Fruit fly (Drosophila melanogaster) whole organism, wandering third instar larva: Measurements from ENCODE around the gene barc.

Source experiments
- Abd-B ChIP-seq: fragments of >200 bp; optimal IDR thresholded peaks from 2 replicates; lab custom pipeline; 2017; ENCODE audit warnings: missing biosample characterization, missing genetic modification characterization
- CG32264 ChIP-seq: fragments of 200-800 bp; sonication (Bioruptor generic); optimal IDR thresholded peaks from 2 replicates; lab custom pipeline; 2016; ENCODE audit warnings: missing biosample characterization, missing genetic modification characterization
- CG9705 ChIP-seq: fragments of 200-800 bp; sonication (Bioruptor generic); optimal IDR thresholded peaks from 2 replicates; lab custom pipeline; 2018; ENCODE audit warnings: missing biosample characterization, mild to moderate bottlenecking, missing genetic modification characterization
- CrebA ChIP-seq: fragments of 200-800 bp; sonication (Bioruptor generic); optimal IDR thresholded peaks from 2 replicates; lab custom pipeline; 2016; ENCODE audit warnings: missing biosample characterization, mild to moderate bottlenecking, missing genetic modification characterization, borderline replicate concordance
- Dfd ChIP-seq: fragments of >200 bp; optimal IDR thresholded peaks from 2 replicates; lab custom pipeline; 2017; ENCODE audit warnings: missing biosample characterization, missing genetic modification characterization
- Dif ChIP-seq: fragments of 200-275, 200-300 bp; sonication (Bioruptor generic); optimal IDR thresholded peaks from 2 replicates; lab custom pipeline; 2018; ENCODE audit warnings: missing biosample characterization, missing genetic modification characterization; ENCODE audit not compliant: partially characterized antibody
- HLH106 ChIP-seq: fragments of 200-800 bp; optimal IDR thresholded peaks from 3 replicates; lab custom pipeline; 2019; ENCODE audit warnings: missing biosample characterization, mild to moderate bottlenecking, missing genetic modification characterization, moderate library complexity
- Hnf4 ChIP-seq: fragments of 200-800 bp; sonication (Bioruptor generic); optimal IDR thresholded peaks from 2 replicates; lab custom pipeline; 2016; ENCODE audit warnings: missing biosample characterization, mild to moderate bottlenecking, missing genetic modification characterization
- Hr78 ChIP-seq: fragments of >200 bp; optimal IDR thresholded peaks from 2 replicates; lab custom pipeline; 2017; ENCODE audit warnings: missing biosample characterization, missing genetic modification characterization
- Jra ChIP-seq: sonication (Bioruptor generic); optimal IDR thresholded peaks from 2 replicates; lab custom pipeline; 2016; ENCODE audit warnings: missing biosample characterization, missing genetic modification characterization
- Mio ChIP-seq: sonication (Bioruptor generic); optimal IDR thresholded peaks from 2 replicates; lab custom pipeline; 2016; ENCODE audit warnings: missing biosample characterization, missing genetic modification characterization
- Myc ChIP-seq: fragments of >200 bp; optimal IDR thresholded peaks from 2 replicates; lab custom pipeline; 2017
- N ChIP-seq: fragments of >200 bp; optimal IDR thresholded peaks from 2 replicates; lab custom pipeline; 2018; ENCODE audit warnings: missing biosample characterization, missing external identifiers, missing genetic modification characterization
- Rel ChIP-seq, 2 experiments: fragments of 200-800 bp; sonication (Bioruptor generic) in 1 of 2; optimal IDR thresholded peaks; 2 replicates in 1 of 2; 3 replicates in 1 of 2; lab custom pipeline; 2016 to 2019; ENCODE audit warnings: mild to moderate bottlenecking in 2 of 2, missing biosample characterization in 2 of 2, missing genetic modification characterization in 2 of 2, moderate library complexity in 1 of 2
- Sp1 ChIP-seq: fragments of 200-800 bp; sonication (Bioruptor generic); optimal IDR thresholded peaks from 3 replicates; lab custom pipeline; 2019; ENCODE audit warnings: missing biosample characterization, mild to moderate bottlenecking, missing genetic modification characterization, moderate library complexity
- Vsx2 ChIP-seq: fragments of 200-300, 225-300 bp; sonication (Bioruptor generic); optimal IDR thresholded peaks from 2 replicates; lab custom pipeline; 2018; ENCODE audit warnings: missing biosample characterization, missing genetic modification characterization; ENCODE audit not compliant: partially characterized antibody
- brk ChIP-seq: fragments of 200-800 bp; sonication (Bioruptor generic); optimal IDR thresholded peaks from 2 replicates; lab custom pipeline; 2016; ENCODE audit warnings: missing biosample characterization, mild to moderate bottlenecking, missing genetic modification characterization
- dl ChIP-seq, 2 experiments: fragments of 175-275, 200-275 bp in 1 of 2; fragments of 200-275 bp in 1 of 2; sonication (Bioruptor generic); optimal IDR thresholded peaks; lab custom pipeline; 2018; ENCODE audit warnings: mild to moderate bottlenecking in 2 of 2, missing biosample characterization in 2 of 2, missing genetic modification characterization in 2 of 2, moderate library complexity in 2 of 2; ENCODE audit not compliant: partially characterized antibody in 2 of 2, insufficient read depth in 1 of 2
- dmrt93B ChIP-seq: fragments of 200-800 bp; sonication (Bioruptor generic); optimal IDR thresholded peaks from 2 replicates; lab custom pipeline; 2018; ENCODE audit warnings: missing biosample characterization, mild to moderate bottlenecking, missing genetic modification characterization
- dsf ChIP-seq: sonication (Bioruptor generic); optimal IDR thresholded peaks from 2 replicates; lab custom pipeline; 2016; ENCODE audit warnings: missing biosample characterization, missing genetic modification characterization, borderline replicate concordance
- foxo ChIP-seq, 2 experiments: fragments of 200-800 bp; sonication (Bioruptor generic); optimal IDR thresholded peaks; 2 replicates in 1 of 2; 3 replicates in 1 of 2; lab custom pipeline; 2016 to 2017; ENCODE audit warnings: missing biosample characterization in 2 of 2, missing genetic modification characterization in 2 of 2
- fru ChIP-seq: fragments of 200-800 bp; sonication (Bioruptor generic); optimal IDR thresholded peaks from 3 replicates; lab custom pipeline; 2016; ENCODE audit warnings: missing biosample characterization, mild to moderate bottlenecking, missing genetic modification characterization
- lola ChIP-seq: fragments of >200 bp; optimal IDR thresholded peaks from 2 replicates; lab custom pipeline; 2017; ENCODE audit warnings: missing biosample characterization, missing genetic modification characterization
- pan ChIP-seq: fragments of >200 bp; optimal IDR thresholded peaks from 2 replicates; lab custom pipeline; 2017
- psq ChIP-seq: fragments of 200-800 bp; sonication (Bioruptor generic); optimal IDR thresholded peaks from 3 replicates; lab custom pipeline; 2017; ENCODE audit warnings: missing biosample characterization, mild to moderate bottlenecking, missing genetic modification characterization, moderate library complexity
- sage ChIP-seq: fragments of 200-800 bp; sonication (Bioruptor generic); optimal IDR thresholded peaks from 2 replicates; lab custom pipeline; 2016; ENCODE audit warnings: missing biosample characterization, mild to moderate bottlenecking, missing genetic modification characterization
- sv ChIP-seq: fragments of 200-800 bp; sonication (Bioruptor generic); optimal IDR thresholded peaks from 3 replicates; lab custom pipeline; 2016; ENCODE audit warnings: missing biosample characterization, missing genetic modification characterization
- tai ChIP-seq: sonication (Bioruptor generic); optimal IDR thresholded peaks from 2 replicates; lab custom pipeline; 2016; ENCODE audit warnings: missing biosample characterization, missing genetic modification characterization
- usp ChIP-seq: fragments of >200 bp; optimal IDR thresholded peaks from 2 replicates; lab custom pipeline; 2017; ENCODE audit warnings: missing biosample characterization, missing genetic modification characterization
- woc ChIP-seq: sonication (Bioruptor generic); optimal IDR thresholded peaks from 2 replicates; lab custom pipeline; 2016; ENCODE audit warnings: missing biosample characterization, mild to moderate bottlenecking, missing genetic modification characterization

Gene barc

dm6 chr3L:21476429-21477006 lies 43.6 kb upstream of the barc start, which contains the start of gene croc:
TSS of gene croc (minus strand) at chr3L:21476479.
- TF ChIP-seq lola (no peak), CG9705 (GFP tag; lab: Kevin White, UChicago) (no peak), brk (GFP tag; lab: Kevin White, UChicago) (no peak), Hr78 (GFP tag; lab: Kevin White, UChicago) (no peak)
- TF ChIP-seq, all 38 proteins: peak for 0

- TF ChIP-seq Dfd (GFP tag; lab: Kevin White, UChicago), result peak; percentile 93
- no peak for TF ChIP-seq Rel (GFP tag; optimal IDR thresholded peaks at IDR 0.05; lab: Kevin White, UChicago)
- no peak for TF ChIP-seq Rel (tag; optimal IDR thresholded peaks at IDR 0.05; lab: Kevin White, UChicago)
- TF ChIP-seq Dif (GFP tag; lab: Kevin White, UChicago), result no peak
Observed at dm6 chr3L:21471895-21472294, 39.0 kb upstream of the barc start.

DNA sequence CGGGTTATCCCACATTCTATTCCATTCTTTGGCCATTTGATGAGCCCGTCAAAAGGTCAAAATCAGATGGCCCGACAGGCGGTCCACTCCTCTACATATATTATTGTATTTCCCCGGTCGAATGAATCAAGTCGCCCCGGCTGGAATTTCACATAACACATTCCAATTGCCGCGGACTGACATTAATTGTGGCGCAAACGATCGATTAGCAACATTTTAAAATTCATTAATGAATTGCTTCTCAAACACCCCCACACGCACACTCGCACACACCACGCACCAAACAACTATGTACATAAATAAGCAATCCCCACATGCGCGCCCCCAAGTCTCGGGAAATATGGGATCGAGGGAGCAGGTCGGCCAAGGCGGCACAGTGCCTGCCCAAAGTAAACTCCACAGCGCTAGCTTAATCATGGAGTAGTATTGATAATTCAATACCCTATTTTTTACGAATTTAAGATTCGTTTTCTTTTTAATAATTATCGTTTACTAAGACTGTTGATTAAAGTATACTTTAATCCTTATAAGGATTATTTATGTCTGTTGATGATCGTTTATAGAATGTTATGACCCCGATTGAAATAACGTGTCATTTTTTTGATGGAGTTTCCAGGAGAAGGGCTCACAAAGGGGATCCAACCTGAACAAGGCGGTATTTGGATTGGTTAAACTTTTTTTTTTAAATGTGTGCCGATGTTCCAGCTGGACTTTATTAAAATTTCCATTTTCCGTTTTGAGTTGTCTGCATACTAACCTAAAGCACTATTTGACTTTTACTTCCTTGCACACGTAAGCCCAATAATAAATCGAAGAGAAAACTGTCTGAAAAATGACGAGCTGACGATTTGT lies 32.6 kb upstream of the barc start:
- TF ChIP-seq usp (GFP tag; lab: Kevin White, UChicago) (no peak), Jra (GFP tag; lab: Kevin White, UChicago) (no peak), pan (no peak), Dfd (GFP tag; lab: Kevin White, UChicago) (no peak), Myc (no peak), CG32264 (GFP tag; lab: Kevin White, UChicago) (no peak), sage (no peak), woc (GFP tag; lab: Kevin White, UChicago) (no peak), dl (GFP tag; optimal IDR thresholded peaks at IDR 0.05; lab: Kevin White, UChicago; ENCODE audit: insufficient read depth in 1 of 2, partially characterized antibody in 2 of 2) (no peak), dmrt93B (GFP tag; lab: Kevin White, UChicago) (no peak), Rel (GFP tag; optimal IDR thresholded peaks at IDR 0.05; lab: Kevin White, UChicago) (no peak), Rel (tag; optimal IDR thresholded peaks at IDR 0.05; lab: Kevin White, UChicago) (no peak), Abd-B (GFP tag; lab: Kevin White, UChicago) (no peak), Hr78 (GFP tag; lab: Kevin White, UChicago) (no peak)
- TF ChIP-seq, all 38 proteins: peak for 0

DNA sequence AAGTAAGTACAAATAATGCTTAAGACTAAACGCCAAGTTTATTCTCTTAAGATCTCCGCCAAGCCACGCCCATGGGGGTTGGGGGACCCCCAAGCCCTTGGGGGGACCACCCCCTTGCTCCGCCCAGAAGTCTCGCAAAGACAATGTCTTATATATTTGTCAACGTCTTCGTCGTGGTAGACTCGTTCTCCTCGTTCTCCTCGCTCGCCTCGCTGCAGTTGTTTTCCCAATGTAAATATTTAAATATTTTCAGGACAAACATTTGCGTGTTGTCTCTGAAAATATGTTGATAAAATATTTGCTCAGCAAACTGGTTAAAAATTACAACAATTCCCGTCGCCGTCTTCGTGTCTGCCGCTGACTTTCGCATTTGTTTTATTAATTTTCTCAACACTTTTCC lies 31.3 kb upstream of the barc start:
- peak; percentile 98 for TF ChIP-seq Dfd (GFP tag; lab: Kevin White, UChicago)
- no peak for TF ChIP-seq N (GFP tag; lab: Kevin White, UChicago)

- TF ChIP-seq psq (GFP tag; lab: Kevin White, UChicago), result no peak
- TF ChIP-seq tai (GFP tag; lab: Kevin White, UChicago), result no peak
- TF ChIP-seq woc (GFP tag; lab: Kevin White, UChicago), result no peak
- no peak for TF ChIP-seq lola
- TF ChIP-seq sage, result no peak
- TF ChIP-seq Hr78 (GFP tag; lab: Kevin White, UChicago), result no peak
- no peak for TF ChIP-seq CG9705 (GFP tag; lab: Kevin White, UChicago)
- no peak for TF ChIP-seq Hnf4 (GFP tag; lab: Kevin White, UChicago)
- TF ChIP-seq Jra (GFP tag; lab: Kevin White, UChicago), result no peak
- no peak for TF ChIP-seq CG32264 (GFP tag; lab: Kevin White, UChicago)
- TF ChIP-seq CrebA (GFP tag; lab: Kevin White, UChicago), result no peak
- no peak for TF ChIP-seq N (GFP tag; lab: Kevin White, UChicago)
- TF ChIP-seq HLH106 (tag; lab: Kevin White, UChicago), result no peak
- TF ChIP-seq sv (GFP tag; lab: Kevin White, UChicago), result no peak
Observed at dm6 chr3L:21462860-21463259, 29.9 kb upstream of the barc start.

DNA sequence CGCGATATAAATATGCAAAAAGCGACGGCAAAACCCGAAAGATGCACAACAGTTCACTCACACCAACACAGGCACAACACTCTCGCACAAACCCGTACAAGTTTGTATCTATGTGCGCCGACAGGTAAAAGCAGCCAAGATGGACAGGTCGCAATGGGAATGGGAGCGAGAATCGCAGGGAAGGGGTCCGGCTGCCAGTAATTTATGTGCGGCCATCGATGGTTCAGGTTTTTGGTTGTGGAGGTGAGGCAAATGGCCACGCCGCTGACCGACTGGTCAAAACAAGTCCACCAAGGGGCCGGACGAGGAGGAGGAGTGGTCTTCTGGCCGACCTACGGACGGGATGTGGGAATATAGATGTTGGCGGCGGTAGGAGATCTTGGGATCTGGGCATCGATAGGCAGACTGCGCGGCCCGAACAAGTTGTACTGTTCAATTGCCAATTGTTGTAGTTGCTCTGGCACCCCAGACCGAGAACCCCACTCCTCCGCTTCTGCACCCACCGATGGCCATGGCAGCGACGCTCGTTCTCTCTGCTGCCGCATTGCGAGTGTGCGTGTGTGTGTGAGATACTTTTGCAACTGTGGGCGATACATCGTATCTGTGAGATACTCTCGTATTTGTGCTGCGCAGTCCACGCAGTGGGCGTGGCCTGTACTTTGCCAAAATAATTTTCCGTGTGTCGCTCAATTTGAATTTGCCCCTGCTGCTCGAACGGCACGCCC lies 27.4 kb upstream of the barc start:
- no peak for TF ChIP-seq Myc
- TF ChIP-seq dsf (GFP tag; lab: Kevin White, UChicago), result no peak
- peak; percentile 16 for TF ChIP-seq fru (GFP tag; lab: Kevin White, UChicago)
- TF ChIP-seq foxo (GFP tag; optimal IDR thresholded peaks at IDR 0.05; lab: Kevin White, UChicago), result no peak
- no peak for TF ChIP-seq dmrt93B (GFP tag; lab: Kevin White, UChicago)
- no peak for TF ChIP-seq CG9705 (GFP tag; lab: Kevin White, UChicago)
- TF ChIP-seq CrebA (GFP tag; lab: Kevin White, UChicago), result no peak
- no peak for TF ChIP-seq Mio (GFP tag; lab: Kevin White, UChicago)
- TF ChIP-seq Vsx2, result peak; percentile 50
- peak; percentile 10 for TF ChIP-seq N (GFP tag; lab: Kevin White, UChicago)
- no peak for TF ChIP-seq Sp1
- peak; percentile 6 for TF ChIP-seq Dif (GFP tag; lab: Kevin White, UChicago)
- TF ChIP-seq Dfd (GFP tag; lab: Kevin White, UChicago), result no peak
